Worm (Caenorhabditis elegans) whole organism, young adult: ENCODE results near the gene sea-2.

Source experiments
- C06A6.2 ChIP-seq: fragments of 200-800 bp; sonication (Bioruptor generic); conservative IDR thresholded peaks from 2 replicates; pipeline ENCODE4 v1.3.6; 2022; ENCODE audit warnings: missing genetic modification characterization, missing compliant biosample characterization
- F49E8.2 ChIP-seq: sonication (generic microtip); optimal IDR thresholded peaks from 3 replicates; lab custom pipeline; 2017; ENCODE audit warnings: missing genetic modification characterization, mild to moderate bottlenecking, missing compliant biosample characterization, antibody characterized with exemption, moderate library complexity; ENCODE audit not compliant: insufficient read depth
- F52B5.7 ChIP-seq: sonication (generic microtip); optimal IDR thresholded peaks from 2 replicates; lab custom pipeline; 2016; ENCODE audit warnings: mild to moderate bottlenecking, missing genetic modification characterization, missing compliant biosample characterization
- F57C9.4 ChIP-seq: sonication (generic microtip); optimal IDR thresholded peaks from 2 replicates; lab custom pipeline; 2017; ENCODE audit warnings: mild to moderate bottlenecking, missing genetic modification characterization, missing compliant biosample characterization
- T07F8.4 ChIP-seq: sonication (generic microtip); optimal IDR thresholded peaks from 2 replicates; lab custom pipeline; 2016; ENCODE audit warnings: mild to moderate bottlenecking, missing genetic modification characterization, moderate library complexity, missing compliant biosample characterization
- Y56A3A.18 ChIP-seq: fragments of 200-800 bp; sonication (Bioruptor generic); IDR thresholded peaks from 2 replicates; pipeline ENCODE4 v1.3.6; 2022; ENCODE audit warnings: missing genetic modification reagents, missing genetic modification characterization, missing compliant biosample characterization
- Y67H2A.10 ChIP-seq: fragments of 200-800 bp; sonication (Bioruptor generic); conservative IDR thresholded peaks from 2 replicates; pipeline ENCODE4 v1.3.6; 2022; ENCODE audit warnings: missing genetic modification reagents, missing genetic modification characterization, missing compliant biosample characterization
- aptf-3 ChIP-seq: fragments of 200-800 bp; sonication (Bioruptor generic); IDR thresholded peaks from 2 replicates; pipeline ENCODE4 v1.3.6; 2022; ENCODE audit warnings: missing genetic modification characterization, missing compliant biosample characterization
- ceh-27 ChIP-seq: fragments of 200-800 bp; sonication (Bioruptor generic); optimal IDR thresholded peaks from 2 replicates; lab custom pipeline; 2018; ENCODE audit warnings: mild to moderate bottlenecking, missing genetic modification characterization, moderate library complexity, missing compliant biosample characterization
- ceh-40 ChIP-seq: fragments of 200-800 bp; sonication (Bioruptor generic); IDR thresholded peaks from 2 replicates; pipeline ENCODE4 v1.3.6; 2022; ENCODE audit warnings: missing genetic modification characterization, missing compliant biosample characterization
- dpl-1 ChIP-seq: fragments of 150-350 bp; optimal IDR thresholded peaks from 2 replicates; lab custom pipeline; 2014; ENCODE audit warnings: missing biosample characterization, missing genetic modification reagents, missing genetic modification characterization
- egl-18 ChIP-seq: fragments of 200-800 bp; sonication (Bioruptor generic); IDR thresholded peaks from 2 replicates; pipeline ENCODE4 v1.3.6; 2022; ENCODE audit warnings: missing genetic modification reagents, missing genetic modification characterization, missing compliant biosample characterization
- egrh-3 ChIP-seq: fragments of 200-800 bp; sonication (Bioruptor generic); IDR thresholded peaks from 2 replicates; pipeline ENCODE4 v1.3.6; 2022; ENCODE audit warnings: missing genetic modification reagents, missing genetic modification characterization, missing compliant biosample characterization
- him-1 ChIP-seq: sonication (generic microtip); optimal IDR thresholded peaks from 2 replicates; lab custom pipeline; 2016; ENCODE audit warnings: missing genotype, missing genetic modification reagents, missing genetic modification characterization, missing compliant biosample characterization
- hmg-1.2 ChIP-seq: fragments of 200-800 bp; sonication (Bioruptor generic); IDR thresholded peaks from 2 replicates; pipeline ENCODE4 v1.3.6; 2022; ENCODE audit warnings: missing genetic modification reagents, missing genetic modification characterization, missing compliant biosample characterization
- hrde-1 ChIP-seq: sonication (generic microtip); optimal IDR thresholded peaks from 2 replicates; lab custom pipeline; 2016; ENCODE audit warnings: missing genetic modification characterization, mild to moderate bottlenecking, missing compliant biosample characterization, moderate library complexity, missing genotype, missing genetic modification reagents, borderline replicate concordance
- hsf-1 ChIP-seq: fragments of 200-800 bp; sonication (Bioruptor generic); IDR thresholded peaks from 2 replicates; pipeline ENCODE4 v1.3.6; 2022; ENCODE audit warnings: missing genetic modification reagents, missing genetic modification characterization, missing compliant biosample characterization
- let-607 ChIP-seq, 2 experiments: fragments of 200-800 bp in 1 of 2; sonication (Bioruptor generic) in 1 of 2; sonication (generic microtip) in 1 of 2; optimal IDR thresholded peaks; 2 replicates each; lab custom pipeline; 2016 to 2018; ENCODE audit warnings: mild to moderate bottlenecking in 2 of 2, missing compliant biosample characterization in 2 of 2, missing genetic modification characterization in 2 of 2, moderate library complexity in 2 of 2, missing genotype in 1 of 2
- lin-26 ChIP-seq: fragments of 200-800 bp; sonication (Bioruptor generic); IDR thresholded peaks from 2 replicates; pipeline ENCODE4 v1.3.6; 2022; ENCODE audit warnings: missing genetic modification reagents, missing genetic modification characterization, missing compliant biosample characterization
- lin-54 ChIP-seq: fragments of 200-800 bp; sonication (Bioruptor generic); optimal IDR thresholded peaks from 2 replicates; lab custom pipeline; 2018; ENCODE audit warnings: mild to moderate bottlenecking, missing genetic modification characterization, missing compliant biosample characterization
- lsl-1 ChIP-seq: fragments of 200-800 bp; sonication (Bioruptor generic); optimal IDR thresholded peaks from 2 replicates; lab custom pipeline; 2018; ENCODE audit warnings: mild to moderate bottlenecking, missing genetic modification characterization, moderate library complexity, missing compliant biosample characterization
- madf-6 ChIP-seq: fragments of 200-800 bp; sonication (Bioruptor generic); IDR thresholded peaks from 2 replicates; pipeline ENCODE4 v1.3.6; 2022; ENCODE audit warnings: missing genetic modification reagents, missing genetic modification characterization, missing compliant biosample characterization
- madf-8 ChIP-seq: fragments of 200-800 bp; sonication (Bioruptor generic); conservative IDR thresholded peaks from 2 replicates; pipeline ENCODE4 v1.3.6; 2022; ENCODE audit warnings: missing genetic modification reagents, missing genetic modification characterization, missing compliant biosample characterization
- mcd-1 ChIP-seq: fragments of 200-800 bp; sonication (Bioruptor generic); IDR thresholded peaks from 2 replicates; pipeline ENCODE4 v1.3.6; 2022; ENCODE audit warnings: missing genetic modification reagents, missing genetic modification characterization, missing compliant biosample characterization
- mes-4 ChIP-seq: sonication (generic microtip); optimal IDR thresholded peaks from 2 replicates; lab custom pipeline; 2016; ENCODE audit warnings: missing genotype, missing genetic modification characterization, missing compliant biosample characterization
- nhr-120 ChIP-seq: fragments of 200-800 bp; sonication (Bioruptor generic); IDR thresholded peaks from 2 replicates; pipeline ENCODE4 v1.3.6; 2022; ENCODE audit warnings: missing genetic modification characterization, missing compliant biosample characterization
- nhr-27 ChIP-seq: fragments of 200-800 bp; sonication (Bioruptor generic); optimal IDR thresholded peaks from 2 replicates; lab custom pipeline; 2018; ENCODE audit warnings: mild to moderate bottlenecking, missing genetic modification characterization, moderate library complexity, missing compliant biosample characterization
- pha-4 ChIP-seq: fragments of 150-350 bp; sonication (generic microtip); optimal IDR thresholded peaks from 2 replicates; lab custom pipeline; 2014; ENCODE audit warnings: missing biosample characterization, missing genetic modification reagents, missing genetic modification characterization
- rec-8 ChIP-seq, 2 experiments: sonication (generic microtip); optimal IDR thresholded peaks; 2 replicates each; lab custom pipeline; 2016; ENCODE audit warnings: mild to moderate bottlenecking in 2 of 2, missing genetic modification characterization in 2 of 2, missing genetic modification reagents in 2 of 2, missing genotype in 2 of 2, missing biosample characterization in 1 of 2, missing compliant biosample characterization in 1 of 2, moderate library complexity in 1 of 2
- repo-1 ChIP-seq: sonication (generic microtip); optimal IDR thresholded peaks from 2 replicates; lab custom pipeline; 2017; ENCODE audit warnings: mild to moderate bottlenecking, missing genetic modification characterization, missing compliant biosample characterization
- rpc-1 ChIP-seq, 2 experiments: fragments of 150-350 bp in 1 of 2; sonication (generic microtip) in 1 of 2; optimal IDR thresholded peaks; 2 replicates each; lab custom pipeline; 2014 to 2018; ENCODE audit warnings: missing biosample characterization in 1 of 2, missing genetic modification characterization in 1 of 2, missing genetic modification reagents in 1 of 2, missing genotype in 1 of 2
- snpc-1.3 ChIP-seq: sonication (generic microtip); optimal IDR thresholded peaks from 2 replicates; lab custom pipeline; 2017; ENCODE audit warnings: missing genetic modification characterization, mild to moderate bottlenecking, missing compliant biosample characterization, antibody characterized with exemption, moderate library complexity, missing genotype, missing genetic modification reagents; ENCODE audit not compliant: insufficient read depth
- tbp1 ChIP-seq: fragments of 200-800 bp; sonication (Bioruptor generic); optimal IDR thresholded peaks from 2 replicates; lab custom pipeline; 2018; ENCODE audit warnings: mild to moderate bottlenecking, missing genetic modification characterization, missing compliant biosample characterization
- tlf-1 ChIP-seq: fragments of 200-800 bp; sonication (Bioruptor generic); optimal IDR thresholded peaks from 2 replicates; lab custom pipeline; 2018; ENCODE audit warnings: mild to moderate bottlenecking, missing genetic modification characterization, missing compliant biosample characterization
- unc-130 ChIP-seq: sonication (generic microtip); optimal IDR thresholded peaks from 2 replicates; lab custom pipeline; 2016; ENCODE audit warnings: missing genetic modification reagents, missing genetic modification characterization, missing compliant biosample characterization
- zfh-2 ChIP-seq: fragments of 200-800 bp; sonication (Bioruptor generic); conservative IDR thresholded peaks from 2 replicates; pipeline ENCODE4 v1.3.6; 2022; ENCODE audit warnings: missing genetic modification reagents, missing genetic modification characterization, missing compliant biosample characterization
- zim-3 ChIP-seq: sonication (generic microtip); optimal IDR thresholded peaks from 2 replicates; lab custom pipeline; 2017; ENCODE audit warnings: mild to moderate bottlenecking, missing genetic modification characterization, moderate library complexity, missing compliant biosample characterization
- ztf-6 ChIP-seq: fragments of 200-800 bp; sonication (Bioruptor generic); IDR thresholded peaks from 2 replicates; pipeline ENCODE4 v1.3.6; 2022; ENCODE audit warnings: missing genetic modification reagents, missing genetic modification characterization, missing compliant biosample characterization

The sea-2 gene

ce11 chrII:3935990-3936389 is 14.2 kb upstream of the sea-2 start (continued):
- TF ChIP-seq let-607 (tag; optimal IDR thresholded peaks at IDR 0.05; lab: Kevin White, UChicago) (no peak), zim-3 (tag; lab: Kevin White, UChicago) (no peak), egrh-3 (GFP tag; lab: Robert Waterston, UW) (no peak), madf-8 (peak; percentile 82), lsl-1 (GFP tag; lab: Kevin White, UChicago) (peak; percentile 46), egl-18 (no peak), him-1 (peak; percentile 26), snpc-1.3 (tag; lab: Kevin White, UChicago) (no peak), hsf-1 (GFP tag; lab: Robert Waterston, UW) (peak; percentile 69; the same call in 1 of the 2 replicates), C06A6.2 (no peak), rpc-1 (optimal IDR thresholded peaks at IDR 0.05; lab: Kevin White, UChicago) (no peak), rpc-1 (tag; optimal IDR thresholded peaks at IDR 0.05; lab: Kevin White, UChicago) (no peak), hmg-1.2 (GFP tag; lab: Robert Waterston, UW) (no peak), lin-54 (GFP tag; lab: Kevin White, UChicago) (no peak), Y67H2A.10 (GFP tag; lab: Robert Waterston, UW) (no peak), F57C9.4 (tag; lab: Kevin White, UChicago) (no peak), ceh-40 (GFP tag; lab: Robert Waterston, UW) (no peak), Y56A3A.18 (GFP tag; lab: Robert Waterston, UW) (no peak), pha-4 (tag; lab: Kevin White, UChicago) (no peak), hrde-1 (tag; lab: Kevin White, UChicago) (peak; percentile 33), unc-130 (GFP tag; lab: Kevin White, UChicago) (no peak), tbp1 (GFP tag; lab: Kevin White, UChicago) (no peak), tlf-1 (GFP tag; lab: Kevin White, UChicago) (no peak), F52B5.7 (tag; lab: Kevin White, UChicago) (no peak), zfh-2 (GFP tag; lab: Robert Waterston, UW) (no peak), madf-6 (GFP tag; lab: Robert Waterston, UW) (peak; percentile 77), nhr-120 (no peak), ztf-6 (GFP tag; lab: Robert Waterston, UW) (no peak), lin-26 (GFP tag; lab: Robert Waterston, UW) (no peak), repo-1 (tag; lab: Kevin White, UChicago) (no peak), rec-8 (tag; optimal IDR thresholded peaks at IDR 0.05; lab: Kevin White, UChicago) (no peak), dpl-1 (GFP tag; lab: Kevin White, UChicago) (peak; percentile 33), T07F8.4 (no peak)
- TF ChIP-seq, all 124 proteins: peak for 13

ce11 chrII:3947404-3947803 is 2.8 kb upstream of the sea-2 start:
- TF ChIP-seq mes-4, result no peak
- no peak for TF ChIP-seq nhr-27

ce11 chrII:3948507-3948906 is 1.7 kb upstream of the sea-2 start:
- TF ChIP-seq aptf-3, result no peak
- no peak for TF ChIP-seq mcd-1 (GFP tag; lab: Robert Waterston, UW)
- no peak for TF ChIP-seq F49E8.2
- no peak for TF ChIP-seq madf-6 (GFP tag; lab: Robert Waterston, UW)
- TF ChIP-seq C06A6.2, result no peak
- no peak for TF ChIP-seq ceh-27 (GFP tag; lab: Kevin White, UChicago)
- TF ChIP-seq, all 124 proteins: peak for 0
